Fruit fly (Drosophila melanogaster) whole organism, embryonic: Measurements from ENCODE around the gene CG8369.

Source experiments
- B-H2 ChIP-seq: fragments of 200-800 bp; sonication (Bioruptor generic); optimal IDR thresholded peaks from 2 replicates; lab custom pipeline; 2018; ENCODE audit warnings: missing biosample characterization, mild to moderate bottlenecking, missing genetic modification characterization
- Bdp1 ChIP-seq: fragments of 200-800 bp; sonication (Bioruptor generic); optimal IDR thresholded peaks from 3 replicates; lab custom pipeline; 2016; ENCODE audit warnings: missing biosample characterization, missing genetic modification characterization
- BtbVII ChIP-seq: fragments of 200-800 bp; sonication (Bioruptor generic); optimal IDR thresholded peaks from 3 replicates; lab custom pipeline; 2017; ENCODE audit warnings: missing biosample characterization, mild to moderate bottlenecking, missing genetic modification characterization
- CG10654 ChIP-seq: fragments of 200-800 bp; sonication (Bioruptor generic); optimal IDR thresholded peaks from 2 replicates; lab custom pipeline; 2016; ENCODE audit warnings: missing biosample characterization, missing genetic modification characterization
- CG10959 ChIP-seq: fragments of 200-800 bp; sonication (Bioruptor generic); IDR thresholded peaks from 2 replicates; pipeline ENCODE4 v1.3.6; 2022; ENCODE audit warnings: missing biosample characterization, missing genetic modification characterization
- CG11093 ChIP-seq: fragments of 200-800 bp; sonication (Bioruptor generic); IDR thresholded peaks from 3 replicates; pipeline ENCODE4 v1.3.6; 2022; ENCODE audit warnings: missing biosample characterization, missing genetic modification characterization
- CG11398 ChIP-seq: fragments of 200-800 bp; sonication (Bioruptor generic); optimal IDR thresholded peaks from 2 replicates; lab custom pipeline; 2016; ENCODE audit warnings: missing biosample characterization, missing genetic modification characterization
- CG11504 ChIP-seq: fragments of 200-800 bp; sonication (Bioruptor generic); optimal IDR thresholded peaks from 3 replicates; lab custom pipeline; 2019; ENCODE audit warnings: missing biosample characterization, mild to moderate bottlenecking, missing genetic modification characterization, moderate library complexity
- CG1233 ChIP-seq: fragments of 200-800 bp; sonication (Bioruptor generic); optimal IDR thresholded peaks from 4 replicates; lab custom pipeline; 2018; ENCODE audit warnings: missing biosample characterization, mild to moderate bottlenecking, missing genetic modification characterization
- CG12659 ChIP-seq: fragments of 200-800 bp; sonication (Bioruptor generic); optimal IDR thresholded peaks from 3 replicates; lab custom pipeline; 2017; ENCODE audit warnings: mild to moderate bottlenecking, missing biosample characterization, missing genetic modification reagents, missing genetic modification characterization
- CG15696 ChIP-seq: fragments of 200-800 bp; sonication (Bioruptor generic); optimal IDR thresholded peaks from 2 replicates; lab custom pipeline; 2019; ENCODE audit warnings: missing biosample characterization, mild to moderate bottlenecking, missing genetic modification characterization, moderate library complexity
- CG17359 ChIP-seq: fragments of 200-800 bp; sonication (Bioruptor generic); optimal IDR thresholded peaks from 3 replicates; lab custom pipeline; 2018; ENCODE audit warnings: missing biosample characterization, mild to moderate bottlenecking, missing genetic modification characterization, moderate library complexity
- CG17829 ChIP-seq: fragments of 200-800 bp; optimal IDR thresholded peaks from 2 replicates; lab custom pipeline; 2019; ENCODE audit warnings: missing biosample characterization, mild to moderate bottlenecking, missing genetic modification characterization, moderate library complexity
- CG1832 ChIP-seq: fragments of 200-800 bp; sonication (Bioruptor generic); optimal IDR thresholded peaks from 2 replicates; lab custom pipeline; 2017; ENCODE audit warnings: missing biosample characterization, mild to moderate bottlenecking, missing genetic modification characterization, inconsistent platforms
- CG18476 ChIP-seq: fragments of 200-800 bp; sonication (Bioruptor generic); optimal IDR thresholded peaks from 2 replicates; lab custom pipeline; 2016; ENCODE audit warnings: missing biosample characterization, mild to moderate bottlenecking, missing genetic modification characterization
- CG2199 ChIP-seq: fragments of 200-800 bp; sonication (Bioruptor generic); IDR thresholded peaks from 3 replicates; pipeline ENCODE4 v1.3.6; 2022; ENCODE audit warnings: missing biosample characterization, missing genetic modification characterization
- CG3407 ChIP-seq: fragments of 200-800 bp; sonication (Bioruptor generic); optimal IDR thresholded peaks from 2 replicates; lab custom pipeline; 2018; ENCODE audit warnings: missing biosample characterization, mild to moderate bottlenecking, missing genetic modification characterization
- CG3847 ChIP-seq: fragments of 200-800 bp; sonication (Bioruptor generic); IDR thresholded peaks from 2 replicates; pipeline ENCODE4 v1.3.6; 2022; ENCODE audit warnings: missing biosample characterization, missing genetic modification characterization
- CG4404 ChIP-seq: fragments of 200-800 bp; sonication (Bioruptor generic); IDR thresholded peaks from 2 replicates; pipeline ENCODE4 v1.3.6; 2022; ENCODE audit warnings: missing biosample characterization, missing genetic modification characterization
- CG4617 ChIP-seq: fragments of 200-800 bp; sonication (Bioruptor generic); optimal IDR thresholded peaks from 3 replicates; lab custom pipeline; 2016; ENCODE audit warnings: missing biosample characterization, missing genetic modification characterization, borderline replicate concordance
- CG9215 ChIP-seq: fragments of 200-800 bp; sonication (Bioruptor generic); IDR thresholded peaks from 2 replicates; pipeline ENCODE4 v1.3.6; 2022; ENCODE audit warnings: missing biosample characterization, missing genetic modification characterization
- CrebB ChIP-seq: fragments of 200-800 bp; sonication (Bioruptor generic); optimal IDR thresholded peaks from 3 replicates; lab custom pipeline; 2018; ENCODE audit warnings: missing biosample characterization, mild to moderate bottlenecking, missing genetic modification characterization
- Deaf1 ChIP-seq: fragments of 200-800 bp; optimal IDR thresholded peaks from 3 replicates; lab custom pipeline; 2019; ENCODE audit warnings: missing biosample characterization, mild to moderate bottlenecking, missing genetic modification characterization, moderate library complexity
- Dip2 ChIP-seq: fragments of 200-800 bp; sonication (Bioruptor generic); IDR thresholded peaks from 2 replicates; pipeline ENCODE4 v1.3.6; 2022; ENCODE audit warnings: missing biosample characterization, missing genetic modification characterization
- Doc3 ChIP-seq: fragments of 200-800 bp; sonication (Bioruptor generic); IDR thresholded peaks from 3 replicates; pipeline ENCODE4 v1.3.6; 2022; ENCODE audit warnings: missing biosample characterization, missing genetic modification characterization; ENCODE audit not compliant: partially characterized antibody
- ERR ChIP-seq: fragments of 200-800 bp; sonication (Bioruptor generic); optimal IDR thresholded peaks from 2 replicates; lab custom pipeline; 2016; ENCODE audit warnings: missing biosample characterization, missing genetic modification characterization
- HLH4C ChIP-seq: fragments of 200-800 bp; sonication (Bioruptor generic); IDR thresholded peaks from 3 replicates; pipeline ENCODE4 v1.3.6; 2022; ENCODE audit warnings: missing biosample characterization, missing genetic modification characterization; ENCODE audit not compliant: partially characterized antibody
- Hand ChIP-seq: fragments of 200-800 bp; sonication (Bioruptor generic); optimal IDR thresholded peaks from 2 replicates; lab custom pipeline; 2017; ENCODE audit warnings: mild to moderate bottlenecking, missing biosample characterization, missing genetic modification reagents, missing genetic modification characterization
- Jarid2 ChIP-seq: fragments of 200-800 bp; sonication (Bioruptor generic); optimal IDR thresholded peaks from 3 replicates; lab custom pipeline; 2017; ENCODE audit warnings: mild to moderate bottlenecking, missing biosample characterization, missing genetic modification reagents, missing genetic modification characterization
- MBD-R2 ChIP-seq: fragments of 200-800 bp; sonication (Bioruptor generic); IDR thresholded peaks from 2 replicates; pipeline ENCODE4 v1.3.6; 2022; ENCODE audit warnings: missing biosample characterization, missing genetic modification characterization
- MTF-1 ChIP-seq: fragments of 200-800 bp; sonication (Bioruptor generic); optimal IDR thresholded peaks from 2 replicates; lab custom pipeline; 2018; ENCODE audit warnings: missing biosample characterization, mild to moderate bottlenecking, missing genetic modification characterization, borderline replicate concordance
- Sox100B ChIP-seq: fragments of 200-800 bp; sonication (Bioruptor generic); optimal IDR thresholded peaks from 3 replicates; lab custom pipeline; 2018; ENCODE audit warnings: missing biosample characterization, mild to moderate bottlenecking, missing genetic modification characterization
- Sry-β ChIP-seq: fragments of 200-800 bp; sonication (Bioruptor generic); optimal IDR thresholded peaks from 2 replicates; lab custom pipeline; 2018; ENCODE audit warnings: missing biosample characterization, mild to moderate bottlenecking, missing genetic modification characterization, moderate library complexity
- Sry-δ ChIP-seq: fragments of 200-800 bp; sonication (Bioruptor generic); optimal IDR thresholded peaks from 2 replicates; lab custom pipeline; 2016; ENCODE audit warnings: missing biosample characterization, missing genetic modification characterization
- Ssrp ChIP-seq: fragments of 200-800 bp; sonication (Bioruptor generic); optimal IDR thresholded peaks from 2 replicates; lab custom pipeline; 2018; ENCODE audit warnings: missing biosample characterization, mild to moderate bottlenecking, missing genetic modification characterization, moderate library complexity
- ac ChIP-seq: fragments of 200-800 bp; sonication (Bioruptor generic); optimal IDR thresholded peaks from 3 replicates; lab custom pipeline; 2017; ENCODE audit warnings: missing biosample characterization, mild to moderate bottlenecking, missing genetic modification characterization
- ara ChIP-seq: fragments of 200-800 bp; sonication (Bioruptor generic); IDR thresholded peaks from 2 replicates; pipeline ENCODE4 v1.3.6; 2022; ENCODE audit warnings: missing biosample characterization, missing genetic modification characterization
- bab2 ChIP-seq: fragments of 200-800 bp; sonication (Bioruptor generic); optimal IDR thresholded peaks from 2 replicates; lab custom pipeline; 2016; ENCODE audit warnings: missing biosample characterization, missing genetic modification characterization
- corto ChIP-seq: fragments of 200-800 bp; sonication (Bioruptor generic); optimal IDR thresholded peaks from 2 replicates; lab custom pipeline; 2016; ENCODE audit warnings: missing biosample characterization, mild to moderate bottlenecking, missing genetic modification characterization, moderate library complexity
- eve ChIP-seq, 2 experiments: fragments of >200 bp; optimal IDR thresholded peaks; 2 replicates each; lab custom pipeline; 2017; ENCODE audit warnings: missing biosample characterization in 2 of 2, missing genetic modification characterization in 2 of 2
- grau ChIP-seq: fragments of 200-800 bp; optimal IDR thresholded peaks from 3 replicates; lab custom pipeline; 2019; ENCODE audit warnings: missing biosample characterization, mild to moderate bottlenecking, missing genetic modification characterization, moderate library complexity
- nom ChIP-seq: fragments of 200-800 bp; sonication (Bioruptor generic); optimal IDR thresholded peaks from 2 replicates; lab custom pipeline; 2017; ENCODE audit warnings: missing biosample characterization, missing genetic modification characterization, mild to moderate bottlenecking, moderate library complexity, missing genetic modification reagents
- onecut ChIP-seq: fragments of 200-800 bp; sonication (Bioruptor generic); IDR thresholded peaks from 2 replicates; pipeline ENCODE4 v1.3.6; 2022; ENCODE audit warnings: missing biosample characterization, missing genetic modification characterization
- pho ChIP-seq: fragments of 200-800 bp; sonication (Bioruptor generic); optimal IDR thresholded peaks from 2 replicates; lab custom pipeline; 2016; ENCODE audit warnings: missing biosample characterization, missing genetic modification characterization
- pita ChIP-seq: fragments of 200-800 bp; sonication (Bioruptor generic); optimal IDR thresholded peaks from 2 replicates; lab custom pipeline; 2017; ENCODE audit warnings: missing biosample characterization, mild to moderate bottlenecking, missing genetic modification characterization
- pros ChIP-seq: fragments of 200-800 bp; sonication (Bioruptor generic); optimal IDR thresholded peaks from 3 replicates; lab custom pipeline; 2019; ENCODE audit warnings: missing biosample characterization, mild to moderate bottlenecking, missing genetic modification characterization, moderate library complexity
- stc ChIP-seq: fragments of 200-800 bp; sonication (Bioruptor generic); IDR thresholded peaks from 2 replicates; pipeline ENCODE4 v1.3.6; 2022; ENCODE audit warnings: missing biosample characterization, missing genetic modification characterization
- ttk ChIP-seq: fragments of 200-800 bp; sonication (Bioruptor generic); IDR thresholded peaks from 2 replicates; pipeline ENCODE4 v2.1.2; 2022; ENCODE audit warnings: missing biosample characterization, missing genetic modification characterization
- twi ChIP-seq: fragments of 200-800 bp; optimal IDR thresholded peaks from 2 replicates; lab custom pipeline; 2019; ENCODE audit warnings: missing biosample characterization, mild to moderate bottlenecking, missing genetic modification characterization, moderate library complexity
- zf30C ChIP-seq: fragments of 200-800 bp; sonication (Bioruptor generic); optimal IDR thresholded peaks from 3 replicates; lab custom pipeline; 2018; ENCODE audit warnings: missing biosample characterization, mild to moderate bottlenecking, missing genetic modification characterization

The CG8369 gene

dm6 chr3R:8846154-8846648 lies 24.4 kb downstream of the CG8369 start (continued):
- TF ChIP-seq Sry-δ (GFP tag; lab: Kevin White, UChicago) (peak; percentile 13), stc (peak; percentile 49; the same call in 1 of the 2 replicates), MBD-R2 (GFP tag; lab: Robert Waterston, UW) (peak; percentile 45; the same call in 1 of the 2 replicates), CG3847 (GFP tag; lab: Robert Waterston, UW) (no peak), Deaf1 (tag; lab: Kevin White, UChicago) (peak; percentile 89), Hand (GFP tag; lab: Kevin White, UChicago) (peak; percentile 17), CG17359 (tag; lab: Kevin White, UChicago) (peak; percentile 56), CG10959 (GFP tag; lab: Robert Waterston, UW) (no peak), CrebB (peak; percentile 85), Sry-β (no peak), CG4404 (GFP tag; lab: Robert Waterston, UW) (no peak), Ssrp (no peak), CG10654 (GFP tag; lab: Kevin White, UChicago) (no peak), BtbVII (GFP tag; lab: Kevin White, UChicago) (peak; percentile 69), CG3407 (peak; percentile 45), pros (peak; percentile 84), pita (no peak), Sox100B (GFP tag; lab: Kevin White, UChicago) (peak; percentile 25), CG12659 (GFP tag; lab: Kevin White, UChicago) (peak; percentile 53), CG11093 (GFP tag; lab: Robert Waterston, UW) (peak; percentile 32; the same call in 1 of the 3 replicates), CG18476 (no peak), CG17829 (tag; lab: Kevin White, UChicago) (peak; percentile 65), ttk (GFP tag; lab: Robert Waterston, UW) (peak; percentile 38; the same call in 1 of the 2 replicates), CG9215 (GFP tag; lab: Robert Waterston, UW) (no peak), ac (GFP tag; lab: Kevin White, UChicago) (peak; percentile 12), CG11504 (tag; lab: Kevin White, UChicago) (peak; percentile 73), twi (peak; percentile 48), Dip2 (GFP tag; lab: Robert Waterston, UW) (no peak), B-H2 (peak; percentile 58), Doc3 (GFP tag; lab: Robert Waterston, UW) (no peak), CG11398 (GFP tag; lab: Kevin White, UChicago) (peak; percentile 33), zf30C (GFP tag; lab: Kevin White, UChicago) (peak; percentile 40), nom (peak; percentile 75), CG15696 (peak; percentile 30), HLH4C (GFP tag; lab: Robert Waterston, UW) (0 out of 3 replicates have a peak, but pooled peaks have one; percentile 16), pho (peak; percentile 36), Bdp1 (GFP tag; lab: Kevin White, UChicago) (peak; percentile 41), eve (GFP tag; optimal IDR thresholded peaks at IDR 0.05; lab: Kevin White, UChicago) (no peak), Jarid2 (GFP tag; lab: Kevin White, UChicago) (peak; percentile 97), ERR (GFP tag; lab: Kevin White, UChicago) (no peak), CG1233 (peak; percentile 66), CG4617 (GFP tag; lab: Kevin White, UChicago) (no peak), ara (peak; percentile 45; the same call in 1 of the 2 replicates), CG2199 (GFP tag; lab: Robert Waterston, UW) (peak; percentile 97), CG1832 (no peak), bab2 (GFP tag; lab: Kevin White, UChicago) (peak; percentile 40), grau (tag; lab: Kevin White, UChicago) (peak; percentile 52), onecut (peak; percentile 19), MTF-1 (GFP tag; lab: Kevin White, UChicago) (peak; percentile 62), corto (peak; percentile 40)
